Worm (Caenorhabditis elegans) whole organism, L1 larva: ENCODE results near the gene F41H10.4.

Source experiments
- C16A3.4 ChIP-seq: fragments of 150-350 bp; optimal IDR thresholded peaks from 2 replicates; lab custom pipeline; 2014; ENCODE audit warnings: missing biosample characterization, missing genetic modification characterization
- F16B12.6 ChIP-seq: fragments of 150-350 bp; optimal IDR thresholded peaks from 2 replicates; lab custom pipeline; 2014; ENCODE audit warnings: missing biosample characterization, missing genetic modification characterization
- ama-1 ChIP-seq: fragments of 150-350 bp; optimal IDR thresholded peaks from 2 replicates; lab custom pipeline; 2014
- blmp-1 ChIP-seq: fragments of 150-350 bp; optimal IDR thresholded peaks from 2 replicates; lab custom pipeline; 2014; ENCODE audit warnings: missing biosample characterization, missing genetic modification characterization
- lin-15B ChIP-seq: fragments of 150-350 bp; sonication (generic microtip); optimal IDR thresholded peaks from 3 replicates; lab custom pipeline; 2014; ENCODE audit warnings: missing biosample characterization, missing genetic modification characterization
- lin-39 ChIP-seq: fragments of 150-350 bp; optimal IDR thresholded peaks from 2 replicates; lab custom pipeline; 2014; ENCODE audit warnings: missing biosample characterization, missing genetic modification reagents, missing genetic modification characterization
- nhr-237 ChIP-seq: fragments of 150-350 bp; optimal IDR thresholded peaks from 2 replicates; lab custom pipeline; 2014; ENCODE audit warnings: missing biosample characterization, missing genetic modification characterization
- rnt-1 ChIP-seq: sonication (generic microtip); optimal IDR thresholded peaks from 2 replicates; lab custom pipeline; 2016; ENCODE audit warnings: mild to moderate bottlenecking, missing genetic modification characterization, moderate library complexity, missing compliant biosample characterization
- tbx-2 ChIP-seq: sonication (generic microtip); optimal IDR thresholded peaks from 2 replicates; lab custom pipeline; 2016; ENCODE audit warnings: missing genetic modification characterization, missing compliant biosample characterization
- unc-62 ChIP-seq: fragments of 150-350 bp; optimal IDR thresholded peaks from 2 replicates; lab custom pipeline; 2014; ENCODE audit warnings: missing biosample characterization, missing genetic modification reagents, missing genetic modification characterization
- zag-1 ChIP-seq: fragments of 150-350 bp; optimal IDR thresholded peaks from 2 replicates; lab custom pipeline; 2014; ENCODE audit warnings: missing biosample characterization, missing genetic modification characterization
- ztf-11 ChIP-seq, 2 experiments: sonication (generic microtip); optimal IDR thresholded peaks; 2 replicates each; lab custom pipeline; 2016 to 2017; ENCODE audit warnings: missing genetic modification characterization in 2 of 2, missing biosample characterization in 1 of 2, missing compliant biosample characterization in 1 of 2

DNA sequence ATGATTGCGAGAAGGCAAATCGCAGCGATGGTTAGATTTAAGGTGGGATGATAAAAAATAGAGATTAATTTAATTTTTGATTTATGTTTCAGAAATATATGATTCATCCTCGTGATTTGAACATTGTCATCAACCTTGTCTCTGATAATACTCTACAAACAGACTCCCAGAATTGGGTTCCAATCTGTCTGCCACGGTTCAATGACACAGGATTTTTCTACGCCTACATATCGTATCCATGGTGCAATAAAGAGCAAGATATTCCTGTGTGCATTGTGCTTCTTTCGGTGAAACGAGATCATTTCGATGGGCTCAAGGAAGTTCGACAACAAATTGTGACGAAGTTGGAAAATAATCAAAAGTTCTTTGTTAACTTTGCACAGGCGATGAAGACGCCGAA is 3.5 kb downstream of the F41H10.4 start:
- TF ChIP-seq lin-15B (no peak), unc-62 (GFP tag; lab: Kevin White, UChicago) (no peak), C16A3.4 (tag; lab: Kevin White, UChicago) (no peak), F16B12.6 (tag; lab: Kevin White, UChicago) (no peak), rnt-1 (tag; lab: Kevin White, UChicago) (no peak), lin-39 (tag; lab: Kevin White, UChicago) (no peak), ztf-11 (tag; optimal IDR thresholded peaks at IDR 0.05; lab: Kevin White, UChicago) (no peak), nhr-237 (tag; lab: Kevin White, UChicago) (no peak), blmp-1 (tag; lab: Kevin White, UChicago) (no peak), zag-1 (tag; lab: Kevin White, UChicago) (no peak), tbx-2 (no peak), ama-1 (lab: Kevin White, UChicago) (no peak)
